Worm (Caenorhabditis elegans) whole organism, late embryonic: ENCODE data around the gene F08B4.8.

Experiments
- ahr-1 ChIP-seq: sonication (generic microtip); optimal IDR thresholded peaks from 2 replicates; lab custom pipeline; 2016; ENCODE audit warnings: missing genetic modification characterization, missing compliant biosample characterization
- ceh-9 ChIP-seq: sonication (generic microtip); optimal IDR thresholded peaks from 2 replicates; lab custom pipeline; 2016; ENCODE audit warnings: mild to moderate bottlenecking, missing genetic modification characterization, inconsistent platforms, missing compliant biosample characterization
- elt-2 ChIP-seq: sonication (generic microtip); optimal IDR thresholded peaks from 2 replicates; lab custom pipeline; 2016; ENCODE audit warnings: missing genetic modification reagents, missing genetic modification characterization, missing compliant biosample characterization

DNA sequence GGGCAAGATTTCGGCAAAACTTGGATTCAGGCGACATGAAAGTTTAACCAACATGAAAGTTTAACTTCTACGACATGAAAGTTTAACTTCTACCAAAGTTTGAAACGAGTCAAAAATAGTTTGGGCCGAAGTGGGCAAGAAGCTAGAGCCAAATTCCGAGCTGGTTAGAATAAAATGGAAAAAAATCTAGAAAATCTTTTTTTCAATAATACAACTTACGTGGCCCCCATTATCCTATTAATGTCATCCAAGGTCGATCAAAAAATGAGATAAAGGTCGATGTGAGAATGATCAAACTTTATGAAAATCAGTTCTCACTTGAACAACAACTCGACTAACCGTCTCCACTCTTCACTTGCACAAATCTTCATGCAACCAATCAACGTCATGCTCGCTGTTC lies at the start of gene F08B4.8:
- no peak for TF ChIP-seq ceh-9 (tag; lab: Kevin White, UChicago)
- no peak for TF ChIP-seq elt-2 (tag; lab: Kevin White, UChicago)
- TF ChIP-seq ahr-1 (tag; lab: Kevin White, UChicago), result no peak
